Worm (Caenorhabditis elegans): Measurements from ENCODE around the gene acs-3.

Gene acs-3

DNA sequence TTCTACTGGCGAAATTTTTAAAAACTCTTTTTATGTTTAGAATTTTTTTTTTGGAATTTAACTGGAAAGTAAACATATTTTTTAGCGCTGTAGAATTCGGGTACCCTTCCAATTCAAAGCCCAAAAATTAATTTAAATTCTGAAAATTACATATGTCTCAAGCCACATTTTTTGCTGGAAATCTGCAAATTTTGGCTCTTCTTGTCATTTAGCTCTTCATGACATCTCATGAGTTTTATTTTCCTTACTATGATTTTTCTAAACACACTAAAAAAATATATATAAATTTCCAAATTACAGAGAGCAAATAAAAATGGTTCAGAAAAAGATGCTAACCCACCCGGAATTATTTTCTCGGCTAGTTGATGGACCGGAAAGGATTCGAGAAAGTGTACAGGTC, at the start of gene acs-3:
TSS of gene acs-3 (plus strand) at position 301 of the 400 bp plus-strand sequence.
- TF ChIP-seq ztf-29 (GFP tag; IDR thresholded peaks at IDR 0.05), result no peak
- TF ChIP-seq T22C8.4 (GFP tag; IDR thresholded peaks at IDR 0.05), result no peak
- TF ChIP-seq klf-2 (GFP tag; conservative IDR thresholded peaks at IDR 0.05), result no peak
- no peak for TF ChIP-seq ztf-23 (GFP tag; IDR thresholded peaks at IDR 0.05)
- no peak for TF ChIP-seq ref-1 (GFP tag; conservative IDR thresholded peaks at IDR 0.05)
- no peak for TF ChIP-seq tab-1 (GFP tag; IDR thresholded peaks at IDR 0.05)
- no peak for TF ChIP-seq cog-1 (tag; optimal IDR thresholded peaks at IDR 0.05)
- TF ChIP-seq flt-1 (GFP tag; IDR thresholded peaks at IDR 0.05), result no peak
- TF ChIP-seq med-1 (GFP tag; optimal IDR thresholded peaks at IDR 0.05; ENCODE audit: insufficient read depth), result no peak

DNA sequence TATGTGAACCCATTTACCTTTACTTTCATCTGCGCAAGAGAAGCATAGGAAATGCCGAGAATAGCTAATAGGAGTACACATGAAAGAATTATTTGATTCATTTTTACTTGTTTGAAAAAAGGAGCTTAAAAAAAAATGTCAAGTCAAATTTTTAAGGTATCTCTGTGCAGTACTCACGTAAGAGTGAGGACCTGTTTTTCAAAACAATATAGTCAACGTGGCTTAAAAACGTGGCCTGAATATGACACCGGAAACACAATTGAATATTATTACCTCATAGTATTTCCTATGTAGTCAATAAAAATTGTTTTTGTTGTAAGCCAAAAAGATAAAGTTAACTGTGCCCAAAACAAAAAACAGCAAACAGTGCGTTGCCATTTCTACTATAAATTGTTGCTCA, 49.2 kb upstream of the acs-3 start, which contains the start of gene Y32G9A.12:
TSS of gene Y32G9A.12 (minus strand) at position 101 of the 400 bp plus-strand sequence.
- TF ChIP-seq med-1 (GFP tag; optimal IDR thresholded peaks at IDR 0.05; ENCODE audit: insufficient read depth) (no peak), tab-1 (GFP tag; IDR thresholded peaks at IDR 0.05) (no peak), ref-1 (GFP tag; conservative IDR thresholded peaks at IDR 0.05) (no peak)

DNA sequence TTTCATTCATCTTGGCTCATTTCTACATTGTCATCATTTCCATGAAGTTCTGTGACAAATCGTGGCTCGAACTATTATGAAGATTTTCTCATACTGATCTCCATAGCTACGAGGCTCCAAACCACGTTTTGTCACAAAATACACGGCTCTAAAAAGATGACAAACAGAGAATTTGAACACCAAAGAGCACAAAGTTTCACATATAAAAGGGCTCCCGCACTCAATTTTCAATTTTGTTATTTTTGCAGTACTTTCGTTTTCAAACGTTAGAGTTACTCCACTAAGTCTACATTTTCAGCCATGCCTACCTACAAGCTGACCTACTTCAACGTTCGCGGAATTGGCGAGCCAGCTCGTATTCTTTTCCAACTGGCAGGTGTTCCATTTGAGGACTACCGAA, 48.0 kb upstream of the acs-3 start, which contains the start of gene gst-37:
TSS of gene gst-37 (plus strand) at position 301 of the 400 bp plus-strand sequence.
- TF ChIP-seq flt-1 (GFP tag; IDR thresholded peaks at IDR 0.05), result no peak
- TF ChIP-seq T22C8.4 (GFP tag; IDR thresholded peaks at IDR 0.05), result no peak
- no peak for TF ChIP-seq ztf-29 (GFP tag; IDR thresholded peaks at IDR 0.05)
- no peak for TF ChIP-seq cog-1 (tag; optimal IDR thresholded peaks at IDR 0.05)
- TF ChIP-seq ref-1 (GFP tag; conservative IDR thresholded peaks at IDR 0.05), result no peak
- TF ChIP-seq klf-2 (GFP tag; conservative IDR thresholded peaks at IDR 0.05), result no peak
- TF ChIP-seq ztf-23 (GFP tag; IDR thresholded peaks at IDR 0.05), result no peak

DNA sequence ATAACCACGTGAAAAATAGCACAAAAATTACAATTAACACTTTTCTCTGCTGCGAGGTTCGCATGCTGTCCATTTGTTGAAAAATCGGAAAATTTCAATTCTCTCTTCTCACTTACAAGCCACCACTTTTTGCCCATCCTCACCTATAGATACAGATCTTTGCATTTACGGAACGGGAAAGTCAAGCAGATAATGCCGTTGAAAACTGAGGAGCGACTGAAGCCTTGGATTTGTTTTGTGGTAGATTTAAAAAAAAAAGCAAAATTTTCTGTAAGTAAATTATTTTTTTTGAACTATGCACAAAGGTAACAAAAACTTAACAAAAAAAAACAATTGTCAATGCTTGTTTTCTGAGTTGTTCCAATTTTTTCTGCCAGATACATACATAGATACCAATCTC, 43.8 kb upstream of the acs-3 start, which contains the start of gene T06A1.1:
TSS of gene T06A1.1 (minus strand) at position 101 of the 400 bp plus-strand sequence.
- no peak for TF ChIP-seq tab-1 (GFP tag; IDR thresholded peaks at IDR 0.05)
- TF ChIP-seq ztf-23 (GFP tag; IDR thresholded peaks at IDR 0.05), result no peak
- no peak for TF ChIP-seq cog-1 (tag; optimal IDR thresholded peaks at IDR 0.05)
- TF ChIP-seq med-1 (GFP tag; optimal IDR thresholded peaks at IDR 0.05; ENCODE audit: insufficient read depth), result no peak
- no peak for TF ChIP-seq ref-1 (GFP tag; conservative IDR thresholded peaks at IDR 0.05)
- no peak for TF ChIP-seq ztf-29 (GFP tag; IDR thresholded peaks at IDR 0.05)

DNA sequence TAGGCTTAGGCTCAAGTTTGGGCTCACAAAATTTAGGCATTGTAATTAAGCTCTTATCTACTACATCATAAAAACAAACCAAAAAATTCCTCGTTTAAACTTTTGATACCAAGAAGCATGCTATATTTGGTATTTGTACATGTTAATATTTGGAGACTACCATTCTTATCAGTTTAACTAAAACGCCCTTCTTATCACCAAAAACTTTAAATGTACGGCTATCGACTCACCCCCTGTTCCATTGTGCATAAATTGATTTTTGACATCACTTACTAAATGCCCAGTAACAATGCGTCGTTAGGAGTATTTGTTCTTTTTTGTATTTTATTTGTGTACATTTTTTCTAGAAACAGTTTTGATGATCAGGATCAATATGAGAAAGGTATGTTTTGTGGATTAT, 42.3 kb upstream of the acs-3 start, which contains the start of gene T06A1.5:
TSS of gene T06A1.5 (plus strand) at position 209 of the 400 bp plus-strand sequence.
- TF ChIP-seq ref-1 (GFP tag; conservative IDR thresholded peaks at IDR 0.05) (no peak), flt-1 (GFP tag; IDR thresholded peaks at IDR 0.05) (no peak), tab-1 (GFP tag; IDR thresholded peaks at IDR 0.05) (no peak), ztf-23 (GFP tag; IDR thresholded peaks at IDR 0.05) (no peak), med-1 (GFP tag; optimal IDR thresholded peaks at IDR 0.05; ENCODE audit: insufficient read depth) (no peak)

- TF ChIP-seq ref-1 (GFP tag; conservative IDR thresholded peaks at IDR 0.05), result no peak
- TF ChIP-seq ztf-23 (GFP tag; IDR thresholded peaks at IDR 0.05), result no peak
- TF ChIP-seq tab-1 (GFP tag; IDR thresholded peaks at IDR 0.05), result no peak
- TF ChIP-seq ztf-29 (GFP tag; IDR thresholded peaks at IDR 0.05), result no peak
- no peak for TF ChIP-seq klf-2 (GFP tag; conservative IDR thresholded peaks at IDR 0.05)
- no peak for TF ChIP-seq cog-1 (tag; optimal IDR thresholded peaks at IDR 0.05)
- TF ChIP-seq T22C8.4 (GFP tag; IDR thresholded peaks at IDR 0.05), result no peak
- no peak for TF ChIP-seq flt-1 (GFP tag; IDR thresholded peaks at IDR 0.05)
- no peak for TF ChIP-seq med-1 (GFP tag; optimal IDR thresholded peaks at IDR 0.05; ENCODE audit: insufficient read depth)
Observed at ce11 chrV:1928473-1928872, 40.9 kb upstream of the acs-3 start.

ce11 chrV:1935494-1935893, 33.8 kb upstream of the acs-3 start:
- no peak for TF ChIP-seq klf-2 (GFP tag; conservative IDR thresholded peaks at IDR 0.05)
- no peak for TF ChIP-seq T22C8.4 (GFP tag; IDR thresholded peaks at IDR 0.05)
- no peak for TF ChIP-seq tab-1 (GFP tag; IDR thresholded peaks at IDR 0.05)
- no peak for TF ChIP-seq cog-1 (tag; optimal IDR thresholded peaks at IDR 0.05)
- no peak for TF ChIP-seq flt-1 (GFP tag; IDR thresholded peaks at IDR 0.05)
- no peak for TF ChIP-seq ref-1 (GFP tag; conservative IDR thresholded peaks at IDR 0.05)
- no peak for TF ChIP-seq ztf-29 (GFP tag; IDR thresholded peaks at IDR 0.05)
- no peak for TF ChIP-seq med-1 (GFP tag; optimal IDR thresholded peaks at IDR 0.05; ENCODE audit: insufficient read depth)
- TF ChIP-seq ztf-23 (GFP tag; IDR thresholded peaks at IDR 0.05), result no peak

- TF ChIP-seq tab-1 (GFP tag; IDR thresholded peaks at IDR 0.05) (no peak), ztf-29 (GFP tag; IDR thresholded peaks at IDR 0.05) (no peak), klf-2 (GFP tag; conservative IDR thresholded peaks at IDR 0.05) (no peak), T22C8.4 (GFP tag; IDR thresholded peaks at IDR 0.05) (no peak), ref-1 (GFP tag; conservative IDR thresholded peaks at IDR 0.05) (no peak), flt-1 (GFP tag; IDR thresholded peaks at IDR 0.05) (no peak), med-1 (GFP tag; optimal IDR thresholded peaks at IDR 0.05; ENCODE audit: insufficient read depth) (no peak)
Observed at ce11 chrV:1937963-1938362, 31.4 kb upstream of the acs-3 start, which contains the start of gene glb-25. glb-25 (plus strand) TSS chrV:1938263.

- TF ChIP-seq flt-1 (GFP tag; IDR thresholded peaks at IDR 0.05), result no peak
- TF ChIP-seq ztf-23 (GFP tag; IDR thresholded peaks at IDR 0.05), result no peak
- no peak for TF ChIP-seq ztf-29 (GFP tag; IDR thresholded peaks at IDR 0.05)
Observed at ce11 chrV:1940472-1941221, 28.7 kb upstream of the acs-3 start.

DNA sequence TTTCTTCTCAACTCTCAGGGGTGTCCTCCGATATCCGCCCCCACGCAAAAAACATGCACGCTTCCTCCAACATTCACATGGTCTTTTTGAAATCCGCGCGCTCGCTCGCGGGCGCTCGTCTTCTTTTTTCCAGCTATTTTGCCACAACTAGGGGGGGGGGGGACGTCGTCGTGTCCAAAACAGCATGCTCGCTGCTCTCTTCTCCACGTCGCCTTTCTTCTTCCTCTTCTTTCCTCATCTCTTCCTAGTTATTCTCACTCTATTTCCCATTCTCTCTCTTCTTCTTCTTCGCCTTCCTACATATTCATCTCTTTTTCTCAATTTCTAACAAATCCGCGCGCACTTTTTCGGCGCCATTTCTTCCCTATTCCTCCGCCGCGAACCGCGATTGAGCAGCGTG, 25.9 kb upstream of the acs-3 start:
- TF ChIP-seq ref-1 (GFP tag; conservative IDR thresholded peaks at IDR 0.05) (no peak), ztf-29 (GFP tag; IDR thresholded peaks at IDR 0.05) (no peak), flt-1 (GFP tag; IDR thresholded peaks at IDR 0.05) (no peak), ztf-23 (GFP tag; IDR thresholded peaks at IDR 0.05) (no peak), klf-2 (GFP tag; conservative IDR thresholded peaks at IDR 0.05) (no peak), cog-1 (tag; optimal IDR thresholded peaks at IDR 0.05) (no peak), med-1 (GFP tag; optimal IDR thresholded peaks at IDR 0.05; ENCODE audit: insufficient read depth) (no peak), T22C8.4 (GFP tag; IDR thresholded peaks at IDR 0.05) (no peak), tab-1 (GFP tag; IDR thresholded peaks at IDR 0.05) (no peak)

Measured in whole organism, midembryonic.